Fruit fly (Drosophila melanogaster): ENCODE results near the gene CG13454.

DNA sequence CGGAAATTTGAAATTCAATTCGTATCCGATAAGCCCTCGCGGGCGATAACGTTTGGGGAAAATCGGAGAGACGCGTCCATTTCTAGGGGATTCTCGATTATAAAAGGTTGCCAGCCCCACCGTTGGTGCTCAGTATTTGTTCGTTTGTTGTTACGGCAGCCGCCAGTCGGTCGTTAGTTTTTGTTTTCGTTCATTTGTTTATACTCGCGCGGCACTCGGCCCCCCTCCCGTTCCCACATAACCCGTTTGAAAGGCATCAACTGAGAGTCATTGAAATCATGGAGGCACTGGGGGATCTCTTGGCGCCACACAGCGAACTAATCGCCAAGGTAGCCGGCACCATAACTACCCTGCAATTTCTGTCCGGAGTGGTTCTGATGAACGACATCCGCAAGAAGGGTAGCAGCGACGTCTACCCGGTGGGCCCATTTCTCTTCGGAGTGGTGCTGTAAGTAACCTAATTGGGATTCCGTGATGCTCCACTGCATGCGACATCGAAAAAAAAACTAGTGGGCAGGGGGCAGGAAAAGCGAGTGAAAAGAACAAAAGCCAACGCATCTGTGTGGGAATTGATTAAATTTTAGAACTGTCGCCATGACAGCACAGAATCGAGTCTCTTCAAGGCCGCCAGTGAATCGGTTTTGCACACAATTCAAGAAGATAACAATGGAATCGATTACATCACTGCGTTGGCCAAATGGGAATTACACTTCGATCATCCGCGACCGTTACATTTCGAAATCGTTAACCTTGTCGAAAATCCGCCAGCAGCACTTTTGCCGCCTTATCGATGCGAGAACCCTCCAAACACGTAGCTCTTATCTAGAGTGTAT is 15.8 kb downstream of the CG13454 start, which contains the start of gene CG7272:
- TF ChIP-seq pad (GFP tag; optimal IDR thresholded peaks at IDR 0.05) (no peak), CG7101 (tag; optimal IDR thresholded peaks at IDR 0.05) (peak; percentile 22)

Data from whole organism, adult.